Worm (Caenorhabditis elegans) whole organism, L4/young adult: ENCODE measurements around the gene pyt-1.

Experiments
- W03F9.2 ChIP-seq: fragments of 150-350 bp; optimal IDR thresholded peaks from 2 replicates; lab custom pipeline; 2014; ENCODE audit warnings: missing biosample characterization, missing genetic modification characterization
- dao-5 ChIP-seq: sonication (generic microtip); optimal IDR thresholded peaks from 2 replicates; lab custom pipeline; 2016; ENCODE audit warnings: missing genotype, missing genetic modification characterization, moderate library complexity, missing compliant biosample characterization
- him-1 ChIP-seq: sonication (generic microtip); optimal IDR thresholded peaks from 2 replicates; lab custom pipeline; 2016; ENCODE audit warnings: missing genotype, missing genetic modification reagents, missing genetic modification characterization, missing compliant biosample characterization

The pyt-1 gene

DNA sequence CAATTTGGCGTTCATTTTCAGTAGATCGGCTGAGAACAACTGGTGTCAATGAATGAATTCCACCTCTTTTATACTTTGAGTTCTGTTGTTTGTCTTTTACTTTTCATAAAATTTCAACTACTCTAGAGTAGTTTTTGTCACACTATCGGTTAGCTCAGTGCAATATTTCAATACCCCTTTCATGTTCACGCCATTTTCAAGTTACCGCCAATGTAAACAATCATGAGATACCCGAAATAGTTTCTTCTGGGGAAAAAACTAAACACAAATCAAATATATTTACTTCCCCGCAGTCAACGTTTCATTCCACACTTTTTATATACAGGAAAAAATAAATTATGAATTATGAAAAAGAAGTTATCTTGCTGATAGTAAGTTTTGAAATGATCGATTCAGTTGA is 762 bp downstream of the pyt-1 start, which contains the start of gene fipr-4:
Gene fipr-4 (minus strand): TSS at position 101 of the 400 bp plus-strand sequence.
- TF ChIP-seq dao-5 (tag; lab: Kevin White, UChicago): no peak
- TF ChIP-seq W03F9.2 (tag; lab: Kevin White, UChicago): no peak
- no peak for TF ChIP-seq him-1

DNA sequence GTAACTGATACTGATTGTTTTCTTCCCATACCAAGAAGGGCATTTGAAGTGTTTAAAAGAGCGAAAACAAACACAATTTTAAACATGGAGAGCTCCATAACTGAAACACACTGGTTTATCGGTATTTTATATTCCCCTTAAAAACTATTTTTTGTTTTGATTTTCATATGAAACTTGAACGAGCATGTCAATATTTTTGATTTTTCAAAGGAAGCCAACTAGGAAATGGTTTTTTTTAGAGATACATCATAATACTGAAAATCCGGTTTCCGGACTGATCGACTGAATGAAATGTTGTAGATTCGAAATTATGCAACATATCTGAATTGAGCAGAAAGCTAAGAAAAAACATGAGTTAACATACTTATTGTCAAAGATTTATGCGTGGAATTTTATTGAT is 1.8 kb downstream of the pyt-1 start, which contains the start of gene ttr-19:
Gene ttr-19 (minus strand): TSS at position 101 of the 400 bp plus-strand sequence.
- no peak for TF ChIP-seq dao-5 (tag; lab: Kevin White, UChicago)

DNA sequence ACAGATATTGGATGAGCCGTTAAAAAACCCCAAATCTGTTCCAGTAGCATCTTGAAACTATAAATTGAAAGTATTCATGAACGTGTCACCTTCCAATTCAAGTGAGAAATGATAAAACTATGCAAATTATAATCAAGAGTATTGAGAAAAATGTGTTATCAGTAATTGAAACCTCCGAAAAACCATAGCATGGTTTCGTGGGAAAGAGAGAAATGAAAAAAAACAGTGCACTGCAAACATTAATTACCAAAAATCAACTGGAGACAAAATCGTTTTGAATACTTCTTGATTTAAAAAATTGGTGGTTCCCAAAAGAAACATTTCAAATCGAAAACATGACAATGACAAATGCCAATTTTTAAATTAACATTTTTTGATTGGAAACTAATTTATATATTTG is 3.5 kb downstream of the pyt-1 start, which contains the start of gene daf-36:
Gene daf-36 (minus strand): TSS at position 101 of the 400 bp plus-strand sequence.
- no peak for TF ChIP-seq dao-5 (tag; lab: Kevin White, UChicago)
- no peak for TF ChIP-seq him-1

DNA sequence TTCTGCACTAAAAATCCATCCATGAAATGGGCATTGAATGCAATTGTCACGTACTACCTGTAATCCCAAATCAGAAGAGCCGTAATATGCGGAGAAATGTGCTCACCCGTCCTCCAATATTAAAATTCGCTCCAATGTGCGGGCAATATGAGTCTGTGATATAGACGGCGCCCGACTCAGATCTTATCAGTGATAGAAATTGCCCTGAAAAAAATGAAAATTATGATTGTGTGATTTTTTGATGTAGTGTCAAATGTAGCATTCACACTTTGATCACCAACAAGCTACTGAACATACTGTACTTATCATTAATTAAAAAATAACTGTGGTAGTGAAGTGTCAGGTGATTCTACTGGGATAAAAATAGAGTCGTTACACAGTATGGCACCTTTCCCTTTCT is 4.5 kb downstream of the pyt-1 start:
- no peak for TF ChIP-seq him-1
- no peak for TF ChIP-seq dao-5 (tag; lab: Kevin White, UChicago)
- no peak for TF ChIP-seq W03F9.2 (tag; lab: Kevin White, UChicago)

DNA sequence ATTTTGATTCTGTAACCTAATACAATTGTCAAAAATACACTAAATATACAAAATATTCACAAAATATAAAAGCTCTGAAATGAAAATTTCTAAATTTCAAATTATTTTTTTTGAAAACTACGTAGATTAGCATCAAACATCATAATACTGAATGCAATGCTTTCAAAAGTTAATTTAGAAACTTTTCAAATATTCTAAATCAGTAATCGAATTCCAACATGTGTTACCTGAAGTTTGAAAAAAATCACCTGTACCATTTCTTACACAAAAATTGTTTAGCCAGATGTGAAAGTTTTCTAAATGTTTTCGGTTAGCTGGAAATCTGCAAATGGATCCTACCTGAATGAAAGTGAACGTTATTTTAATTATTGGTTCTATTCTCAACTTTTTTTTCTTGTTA is 7.1 kb downstream of the pyt-1 start, which contains the start of gene C12D8.20:
Gene C12D8.20 (plus strand): TSS at position 301 of the 400 bp plus-strand sequence.
- TF ChIP-seq W03F9.2 (tag; lab: Kevin White, UChicago): no peak
- no peak for TF ChIP-seq dao-5 (tag; lab: Kevin White, UChicago)
- TF ChIP-seq him-1: no peak

DNA sequence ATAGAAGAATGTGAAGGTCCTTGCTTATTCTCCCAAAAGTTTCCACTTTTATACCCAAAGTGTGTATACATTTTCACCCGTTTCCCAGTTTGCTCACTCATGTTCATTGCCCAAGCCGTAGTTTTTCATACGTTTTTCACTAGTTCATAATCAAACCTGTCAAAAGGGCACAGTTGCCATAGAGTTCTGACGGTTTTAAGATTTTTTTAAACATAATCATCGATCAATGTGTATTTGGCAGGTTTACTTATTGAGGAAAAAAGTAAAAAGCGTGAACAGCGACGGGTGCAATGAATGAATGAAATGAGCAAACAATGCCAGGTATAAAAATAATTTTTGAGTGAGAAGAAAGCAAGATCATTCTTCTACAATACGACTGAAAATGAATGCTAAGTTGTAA is 7.8 kb downstream of the pyt-1 start, which contains the start of the genes fipr-5 and fipr-9:
Gene fipr-5 (minus strand): TSS at position 101 of the 400 bp plus-strand sequence.
Gene fipr-9 (plus strand): TSS at position 346 of the 400 bp plus-strand sequence.
- TF ChIP-seq him-1 (no peak), W03F9.2 (tag; lab: Kevin White, UChicago) (no peak), dao-5 (tag; lab: Kevin White, UChicago) (no peak)

DNA sequence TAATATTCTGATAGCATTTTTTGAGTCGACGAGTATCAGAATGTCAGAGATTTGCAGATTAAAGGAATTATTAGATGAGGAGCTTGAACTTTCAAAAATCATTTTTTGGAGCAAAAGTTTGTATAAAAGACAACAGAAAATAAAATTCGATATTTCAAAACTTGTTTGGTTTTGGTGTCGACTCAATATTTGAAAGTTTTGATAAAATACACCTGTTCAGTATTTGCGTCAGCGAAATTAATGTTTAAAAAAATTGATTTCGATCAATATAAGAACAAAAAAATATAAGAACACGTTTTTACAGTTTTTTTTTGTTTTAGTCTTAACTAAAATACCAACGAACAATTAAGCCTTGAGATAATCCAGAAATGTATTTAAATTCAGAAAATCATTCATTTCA is 8.5 kb downstream of the pyt-1 start, which contains the start of gene C12D8.13:
Gene C12D8.13 (minus strand): TSS at position 101 of the 400 bp plus-strand sequence.
- no peak for TF ChIP-seq dao-5 (tag; lab: Kevin White, UChicago)

DNA sequence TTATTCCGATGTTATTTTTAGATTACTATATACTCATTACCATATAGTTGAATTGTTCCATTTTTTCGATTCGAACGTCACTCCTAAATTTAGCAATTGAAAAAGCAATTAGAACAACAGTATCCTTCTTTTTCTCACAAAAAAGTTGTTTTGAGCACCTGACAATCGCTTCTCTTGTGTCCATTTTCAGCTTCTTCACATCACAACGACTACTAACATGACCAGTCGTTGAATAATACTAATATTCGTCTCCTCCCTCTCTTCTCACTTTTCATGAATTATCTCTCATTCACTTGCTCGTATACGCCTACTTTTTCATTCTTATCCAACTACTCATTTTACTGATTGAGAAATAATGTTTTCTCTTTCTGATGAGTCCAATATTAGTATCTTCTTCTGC is 12.4 kb downstream of the pyt-1 start, which contains the start of gene ZK856.14:
Gene ZK856.14 (plus strand): TSS at position 301 of the 400 bp plus-strand sequence.
- TF ChIP-seq dao-5 (tag; lab: Kevin White, UChicago) (no peak), W03F9.2 (tag; lab: Kevin White, UChicago) (no peak), him-1 (no peak)

DNA sequence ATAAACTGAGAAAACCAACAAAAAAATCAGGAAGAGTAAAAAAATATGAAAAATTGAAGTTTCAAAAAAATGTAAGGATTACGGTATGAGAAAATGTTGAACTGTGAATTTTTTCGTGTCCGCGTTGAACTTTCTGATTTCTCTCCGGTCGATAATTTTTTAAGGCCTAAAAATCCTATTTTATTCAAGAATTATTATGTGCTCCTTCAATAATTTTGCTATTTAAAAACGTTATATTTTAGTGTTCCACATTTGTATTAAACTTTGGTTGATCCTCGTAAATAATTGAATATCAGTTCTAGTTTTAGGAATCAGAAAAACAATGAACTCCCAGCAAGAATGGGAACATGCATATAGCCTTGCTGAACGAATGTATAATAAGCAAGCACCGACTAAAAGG is 16.5 kb downstream of the pyt-1 start, which contains the start of gene hpo-40:
Gene hpo-40 (plus strand): TSS at position 301 of the 400 bp plus-strand sequence.
- TF ChIP-seq dao-5 (tag; lab: Kevin White, UChicago) (no peak), him-1 (no peak), W03F9.2 (tag; lab: Kevin White, UChicago) (no peak)

DNA sequence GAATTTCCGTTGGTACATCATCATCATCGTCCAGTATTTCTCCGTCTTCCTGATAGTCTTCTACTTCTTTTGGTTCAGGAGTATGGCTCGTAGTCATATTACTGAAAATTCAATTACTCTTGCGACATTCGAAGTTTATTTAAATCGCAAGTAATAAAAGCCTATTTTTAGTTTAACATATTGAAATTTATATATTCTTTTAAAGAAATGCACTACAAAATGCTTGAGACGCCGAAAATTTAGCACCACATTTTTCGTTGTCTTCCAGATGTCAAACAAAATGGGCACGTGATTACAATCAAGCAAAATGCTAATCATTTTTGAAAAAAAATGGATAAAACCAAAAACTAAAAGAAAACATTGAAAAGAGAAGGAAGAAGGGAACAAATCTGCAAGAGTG is 17.1 kb downstream of the pyt-1 start, which contains the start of gene zhit-3:
Gene zhit-3 (minus strand): TSS at position 101 of the 400 bp plus-strand sequence.
- TF ChIP-seq dao-5 (tag; lab: Kevin White, UChicago) (no peak), him-1 (no peak), W03F9.2 (tag; lab: Kevin White, UChicago) (no peak)

DNA sequence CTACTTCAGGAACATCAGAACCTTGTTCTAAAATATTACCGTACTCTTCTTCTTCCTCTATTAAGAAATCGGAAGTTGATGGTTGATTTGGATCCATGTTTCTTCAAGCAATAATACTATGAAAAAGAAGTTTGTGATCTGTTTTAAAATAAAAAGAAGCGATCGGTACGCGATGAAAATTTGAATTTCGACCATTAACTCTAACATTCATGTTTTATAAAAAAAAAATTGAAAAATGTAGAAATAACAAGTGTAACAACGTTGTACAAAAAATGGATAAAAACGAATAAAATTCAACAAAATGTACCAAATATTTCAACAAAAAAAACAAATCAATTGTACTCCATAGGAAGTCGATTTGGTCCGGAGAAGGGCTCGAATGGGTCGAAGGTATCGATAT is 18.9 kb downstream of the pyt-1 start, which contains the start of gene tftc-3:
Gene tftc-3 (minus strand): TSS at position 101 of the 400 bp plus-strand sequence.
- TF ChIP-seq W03F9.2 (tag; lab: Kevin White, UChicago) (no peak), him-1 (no peak)

DNA sequence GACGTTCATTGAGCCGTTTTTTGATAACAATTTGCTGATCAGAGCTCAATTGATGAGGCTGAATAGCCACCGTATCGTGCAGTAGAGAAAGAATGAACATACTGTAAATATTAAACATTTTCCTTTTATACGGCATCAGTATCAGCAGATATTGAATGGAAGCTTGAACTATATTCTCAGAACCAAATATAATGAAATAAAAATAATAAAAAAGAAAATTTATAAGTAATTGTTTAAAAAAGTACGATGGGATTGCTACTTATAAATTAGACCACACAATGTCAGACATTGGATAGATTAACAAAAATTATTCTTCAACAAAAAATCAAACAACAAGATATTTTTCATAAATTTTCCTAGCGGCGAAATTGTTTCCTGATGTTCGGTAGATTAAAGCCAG is 22.6 kb downstream of the pyt-1 start, which contains the start of gene rpc-25:
Gene rpc-25 (minus strand): TSS at position 101 of the 400 bp plus-strand sequence.
- no peak for TF ChIP-seq him-1
- TF ChIP-seq W03F9.2 (tag; lab: Kevin White, UChicago): no peak
- no peak for TF ChIP-seq dao-5 (tag; lab: Kevin White, UChicago)

DNA sequence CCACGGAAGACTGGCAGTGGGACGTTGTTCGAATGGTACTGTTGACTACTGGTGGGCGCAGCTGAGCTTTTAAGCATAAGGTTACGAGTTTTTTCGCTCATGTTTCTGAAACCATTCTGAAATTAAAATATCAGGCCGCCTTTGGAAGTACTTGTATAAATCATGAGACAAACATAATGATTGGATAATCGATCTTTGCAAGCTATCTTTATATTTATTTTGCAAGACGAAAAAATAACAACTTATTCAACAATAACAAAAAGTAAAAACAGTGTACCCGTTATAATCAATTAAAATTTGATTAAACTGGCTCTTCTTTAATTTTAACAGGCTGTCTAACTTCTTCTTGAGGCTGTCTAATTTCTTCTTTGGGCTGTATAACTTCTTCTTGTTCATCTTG is 23.6 kb downstream of the pyt-1 start, which contains the start of gene ZK856.16:
Gene ZK856.16 (minus strand): TSS at position 101 of the 400 bp plus-strand sequence.
- TF ChIP-seq him-1: no peak
- no peak for TF ChIP-seq W03F9.2 (tag; lab: Kevin White, UChicago)
- TF ChIP-seq dao-5 (tag; lab: Kevin White, UChicago): no peak

DNA sequence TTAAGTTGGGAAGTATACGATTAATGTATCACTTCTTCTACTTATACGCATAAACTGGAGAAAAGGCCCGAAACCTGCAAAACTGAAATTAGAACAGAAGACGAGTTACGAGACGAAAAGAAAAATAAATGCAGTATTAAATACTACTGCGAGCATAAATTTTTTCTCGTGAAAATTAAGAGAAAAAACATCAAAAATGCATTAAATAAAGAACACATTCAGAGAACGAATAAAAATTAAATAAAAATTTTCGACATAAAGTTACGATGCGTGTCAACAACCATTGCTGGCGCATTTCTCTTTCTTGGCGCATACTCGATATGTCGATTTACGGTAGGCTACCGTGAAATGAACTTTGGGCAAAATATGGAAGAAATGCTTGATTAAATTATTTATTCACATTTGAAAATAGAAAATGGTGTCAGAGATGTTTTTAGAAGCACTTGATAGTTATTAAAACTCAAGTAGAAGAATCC is 24.2 kb downstream of the pyt-1 start, which contains the start of the genes ZK856.19 and ZK856.11:
Gene ZK856.19 (minus strand): TSS at position 51 of the 476 bp plus-strand sequence.
Gene ZK856.11 (minus strand): TSS at position 76 of the 476 bp plus-strand sequence.
- TF ChIP-seq W03F9.2 (tag; lab: Kevin White, UChicago) (peak; percentile 58), him-1 (no peak)
